Worm (Caenorhabditis elegans): ENCODE results near the gene srlf-37.
A peak's percentile ranks its signal among the peaks of the same experiment; 100 is the strongest.

Gene srlf-37

ce11 chrV:627585-627984 is 23.6 kb upstream of the srlf-37 start, which contains the start of gene F48G7.8:
F48G7.8 (minus strand) TSS chrV:627685.
- TF ChIP-seq ztf-7 (tag; optimal IDR thresholded peaks at IDR 0.05) (no peak), dve-1 (tag; optimal IDR thresholded peaks at IDR 0.05; ENCODE audit: insufficient read depth) (no peak), zfp-2 (tag; optimal IDR thresholded peaks at IDR 0.05) (no peak), ceh-44 (GFP tag; IDR thresholded peaks at IDR 0.05) (no peak), lin-29 (GFP tag; IDR thresholded peaks at IDR 0.05) (no peak), vab-7 (GFP tag; IDR thresholded peaks at IDR 0.05) (no peak), nhr-10 (tag; optimal IDR thresholded peaks at IDR 0.05) (no peak), daf-19 (GFP tag; conservative IDR thresholded peaks at IDR 0.05) (no peak), spr-3 (GFP tag; optimal IDR thresholded peaks at IDR 0.05) (no peak), lin-38 (GFP tag; IDR thresholded peaks at IDR 0.05) (no peak), nhr-111 (GFP tag; optimal IDR thresholded peaks at IDR 0.05) (no peak), unc-130 (GFP tag; optimal IDR thresholded peaks at IDR 0.05) (no peak), Y48G9A.11 (GFP tag; IDR thresholded peaks at IDR 0.05) (no peak), nhr-76 (tag; optimal IDR thresholded peaks at IDR 0.05) (no peak), F10B5.3 (tag; optimal IDR thresholded peaks at IDR 0.05) (no peak), T20F7.1 (GFP tag; optimal IDR thresholded peaks at IDR 0.05) (no peak), F44E2.7 (GFP tag; IDR thresholded peaks at IDR 0.05) (no peak)

- TF ChIP-seq unc-62 (GFP tag; optimal IDR thresholded peaks at IDR 0.05 in 1 of 2), result peak in 1 of 2 experiments; percentile 29
- TF ChIP-seq unc-62 (tag; optimal IDR thresholded peaks at IDR 0.05), result no peak
- TF ChIP-seq mes-2 (tag; optimal IDR thresholded peaks at IDR 0.05; ENCODE audit: poor library complexity, severe bottlenecking), result no peak
- TF ChIP-seq daf-16 (GFP tag; optimal IDR thresholded peaks at IDR 0.05), result no peak
- TF ChIP-seq daf-16 (tag; optimal IDR thresholded peaks at IDR 0.05), result peak; percentile 10
Measured at ce11 chrV:626321-626720, 22.3 kb upstream of the srlf-37 start, which contains the start of gene F48G7.7. F48G7.7 (minus strand) TSS chrV:626421.

ce11 chrV:624922-625321 is 20.9 kb upstream of the srlf-37 start, which contains the start of gene srt-17:
srt-17 (minus strand) TSS chrV:625022.
- TF ChIP-seq lin-13 (GFP tag; optimal IDR thresholded peaks at IDR 0.05), result no peak
- no peak for TF ChIP-seq spr-3 (GFP tag; optimal IDR thresholded peaks at IDR 0.05)
- no peak for TF ChIP-seq lin-1 (GFP tag; IDR thresholded peaks at IDR 0.05)
- TF ChIP-seq ceh-44 (GFP tag; IDR thresholded peaks at IDR 0.05), result no peak
- TF ChIP-seq nhr-41 (GFP tag; IDR thresholded peaks at IDR 0.05), result no peak
- TF ChIP-seq lin-29 (GFP tag; IDR thresholded peaks at IDR 0.05), result no peak
- no peak for TF ChIP-seq Y75B8A.6 (GFP tag; IDR thresholded peaks at IDR 0.05)
- TF ChIP-seq ama-1 (optimal IDR thresholded peaks at IDR 0.05), result no peak
- TF ChIP-seq spr-1 (tag; optimal IDR thresholded peaks at IDR 0.05), result no peak
- TF ChIP-seq unc-39 (tag; optimal IDR thresholded peaks at IDR 0.05), result no peak
- TF ChIP-seq tra-1 (GFP tag; IDR thresholded peaks at IDR 0.05), result no peak
- TF ChIP-seq ceh-32 (tag; optimal IDR thresholded peaks at IDR 0.05; ENCODE audit: poor library complexity), result no peak
- TF ChIP-seq unc-62 (GFP tag; optimal IDR thresholded peaks at IDR 0.05 in 1 of 2), result no peak
- TF ChIP-seq unc-62 (tag; optimal IDR thresholded peaks at IDR 0.05), result no peak
- TF ChIP-seq nhr-76 (tag; optimal IDR thresholded peaks at IDR 0.05), result no peak

ce11 chrV:622902-623301 is 18.9 kb upstream of the srlf-37 start, which contains the start of gene F48G7.5:
F48G7.5 (minus strand) TSS chrV:622935.
- TF ChIP-seq lin-1 (GFP tag; IDR thresholded peaks at IDR 0.05), result no peak
- TF ChIP-seq gei-8 (GFP tag; optimal IDR thresholded peaks at IDR 0.05), result no peak
- no peak for TF ChIP-seq mdl-1 (tag; optimal IDR thresholded peaks at IDR 0.05)
- no peak for TF ChIP-seq rbr-2 (tag; optimal IDR thresholded peaks at IDR 0.05)
- TF ChIP-seq dve-1 (tag; optimal IDR thresholded peaks at IDR 0.05; ENCODE audit: insufficient read depth), result peak; percentile 6
- TF ChIP-seq ceh-62 (tag; optimal IDR thresholded peaks at IDR 0.05), result no peak
- no peak for TF ChIP-seq daf-16 (GFP tag; optimal IDR thresholded peaks at IDR 0.05)
- TF ChIP-seq daf-16 (tag; optimal IDR thresholded peaks at IDR 0.05), result peak; percentile 78
- TF ChIP-seq mes-2 (tag; optimal IDR thresholded peaks at IDR 0.05; ENCODE audit: poor library complexity, severe bottlenecking), result no peak
- peak; percentile 26 for TF ChIP-seq pqm-1 (tag; optimal IDR thresholded peaks at IDR 0.05)
- TF ChIP-seq ceh-32 (tag; optimal IDR thresholded peaks at IDR 0.05; ENCODE audit: poor library complexity), result no peak
- no peak for TF ChIP-seq nhr-76 (tag; optimal IDR thresholded peaks at IDR 0.05)
- no peak for TF ChIP-seq ceh-82 (tag; optimal IDR thresholded peaks at IDR 0.05)
- TF ChIP-seq aha-1 (tag), result no peak
